Worm (Caenorhabditis elegans): ENCODE data around the gene vha-6.

Gene vha-6

ce11 chrII:11440265-11440664 is 2.0 kb upstream of the vha-6 start, which contains the start of gene VW02B12L.2:
Gene VW02B12L.2 (minus strand): TSS chrII:11440329.
- TF ChIP-seq nhr-28 (tag; optimal IDR thresholded peaks at IDR 0.05) (no peak), irx-1 (tag; optimal IDR thresholded peaks at IDR 0.05) (no peak), lin-15B (tag; optimal IDR thresholded peaks at IDR 0.05) (peak; percentile 45), ceh-82 (tag; optimal IDR thresholded peaks at IDR 0.05) (peak in 2 of 3 experiments; percentile 4 to 48), nhr-237 (tag; optimal IDR thresholded peaks at IDR 0.05) (no peak), xbp-1 (tag; optimal IDR thresholded peaks at IDR 0.05) (peak; percentile 25), ama-1 (optimal IDR thresholded peaks at IDR 0.05) (no peak), blmp-1 (tag; optimal IDR thresholded peaks at IDR 0.05) (peak; percentile 71), ces-1 (GFP tag; optimal IDR thresholded peaks at IDR 0.05) (no peak), mab-9 (GFP tag; IDR thresholded peaks at IDR 0.05) (no peak), ztf-11 (tag; optimal IDR thresholded peaks at IDR 0.05) (no peak), nhr-20 (tag; optimal IDR thresholded peaks at IDR 0.05) (peak; percentile 52), skn-1 (tag; optimal IDR thresholded peaks at IDR 0.05) (peak; percentile 58), jun-1 (tag; optimal IDR thresholded peaks at IDR 0.05) (no peak), sup-37 (GFP tag; optimal IDR thresholded peaks at IDR 0.05) (no peak), swsn-7 (tag; optimal IDR thresholded peaks at IDR 0.05) (peak; percentile 28), ceh-90 (tag; optimal IDR thresholded peaks at IDR 0.05) (no peak), F16B12.6 (tag; optimal IDR thresholded peaks at IDR 0.05) (no peak), vab-15 (tag; optimal IDR thresholded peaks at IDR 0.05) (peak; percentile 74), nhr-77 (tag; optimal IDR thresholded peaks at IDR 0.05) (peak; percentile 23), efl-1 (optimal IDR thresholded peaks at IDR 0.05) (peak; percentile 43 to 91), efl-1 (GFP tag; optimal IDR thresholded peaks at IDR 0.05 in 1 of 2) (peak; percentile 90 to 99), fkh-4 (tag; optimal IDR thresholded peaks at IDR 0.05; ENCODE audit: borderline replicate concordance) (no peak), aly-2 (tag; optimal IDR thresholded peaks at IDR 0.05) (no peak), dpl-1 (GFP tag; optimal IDR thresholded peaks at IDR 0.05) (peak; percentile 80 to 90 (median 89)), egl-13 (tag; optimal IDR thresholded peaks at IDR 0.05) (no peak), lin-35 (GFP tag; optimal IDR thresholded peaks at IDR 0.05) (peak; percentile 89 to 96), ceh-88 (GFP tag; IDR thresholded peaks at IDR 0.05) (no peak), lin-39 (tag; optimal IDR thresholded peaks at IDR 0.05) (peak; percentile 10), nhr-19 (GFP tag; conservative IDR thresholded peaks at IDR 0.05) (no peak), tlp-1 (tag; optimal IDR thresholded peaks at IDR 0.05) (no peak), unc-98 (GFP tag; IDR thresholded peaks at IDR 0.05) (no peak), C34B4.2 (tag; optimal IDR thresholded peaks at IDR 0.05) (no peak), unc-62 (GFP tag; optimal IDR thresholded peaks at IDR 0.05) (no peak), lsy-2 (tag; optimal IDR thresholded peaks at IDR 0.05) (peak; percentile 53 to 85), C16A3.4 (tag; optimal IDR thresholded peaks at IDR 0.05) (peak; percentile 54), rnt-1 (tag; optimal IDR thresholded peaks at IDR 0.05) (peak; percentile 38), tbx-2 (tag; optimal IDR thresholded peaks at IDR 0.05) (no peak), sox-4 (tag; optimal IDR thresholded peaks at IDR 0.05) (no peak), snu-23 (GFP tag; optimal IDR thresholded peaks at IDR 0.05) (peak; percentile 57), lin-14 (GFP tag; optimal IDR thresholded peaks at IDR 0.05) (peak; percentile 61), nhr-71 (tag; optimal IDR thresholded peaks at IDR 0.05) (peak; percentile 59), ceh-8 (GFP tag; optimal IDR thresholded peaks at IDR 0.05) (no peak), mdl-1 (tag; optimal IDR thresholded peaks at IDR 0.05) (no peak), mef-2 (tag; optimal IDR thresholded peaks at IDR 0.05) (no peak), zip-4 (GFP tag; optimal IDR thresholded peaks at IDR 0.05) (no peak), nhr-90 (tag; optimal IDR thresholded peaks at IDR 0.05; ENCODE audit: poor library complexity) (peak; percentile 34), fkh-8 (tag; optimal IDR thresholded peaks at IDR 0.05) (peak; percentile 4), snpc-4 (tag; optimal IDR thresholded peaks at IDR 0.05) (peak; percentile 7), nhr-47 (tag; optimal IDR thresholded peaks at IDR 0.05) (no peak), dsc-1 (tag; optimal IDR thresholded peaks at IDR 0.05) (peak; percentile 18)
